Fruit fly (Drosophila melanogaster) whole organism, wandering third instar larva: Measurements from ENCODE around the gene alpha-Est7.

Experiments used
- CrebA ChIP-seq: fragments of 200-800 bp; sonication (Bioruptor generic); optimal IDR thresholded peaks from 2 replicates; lab custom pipeline; 2016; ENCODE audit warnings: missing biosample characterization, mild to moderate bottlenecking, missing genetic modification characterization, borderline replicate concordance
- Hr78 ChIP-seq: fragments of >200 bp; optimal IDR thresholded peaks from 2 replicates; lab custom pipeline; 2017; ENCODE audit warnings: missing biosample characterization, missing genetic modification characterization
- Mio ChIP-seq: sonication (Bioruptor generic); optimal IDR thresholded peaks from 2 replicates; lab custom pipeline; 2016; ENCODE audit warnings: missing biosample characterization, missing genetic modification characterization
- N ChIP-seq: fragments of >200 bp; optimal IDR thresholded peaks from 2 replicates; lab custom pipeline; 2018; ENCODE audit warnings: missing biosample characterization, missing external identifiers, missing genetic modification characterization
- OdsH ChIP-seq: fragments of 200-800 bp; sonication (Bioruptor generic); optimal IDR thresholded peaks from 2 replicates; lab custom pipeline; 2016; ENCODE audit warnings: missing biosample characterization, mild to moderate bottlenecking, missing genetic modification characterization
- dl ChIP-seq, 2 experiments: fragments of 175-275, 200-275 bp in 1 of 2; fragments of 200-275 bp in 1 of 2; sonication (Bioruptor generic); optimal IDR thresholded peaks; lab custom pipeline; 2018; ENCODE audit warnings: mild to moderate bottlenecking in 2 of 2, missing biosample characterization in 2 of 2, missing genetic modification characterization in 2 of 2, moderate library complexity in 2 of 2; ENCODE audit not compliant: partially characterized antibody in 2 of 2, insufficient read depth in 1 of 2
- fru ChIP-seq: fragments of 200-800 bp; sonication (Bioruptor generic); optimal IDR thresholded peaks from 3 replicates; lab custom pipeline; 2016; ENCODE audit warnings: missing biosample characterization, mild to moderate bottlenecking, missing genetic modification characterization
- h ChIP-seq: fragments of 200-800 bp; sonication (Bioruptor generic); optimal IDR thresholded peaks from 3 replicates; lab custom pipeline; 2016; ENCODE audit warnings: missing biosample characterization, mild to moderate bottlenecking, missing genetic modification characterization
- pan ChIP-seq: fragments of >200 bp; optimal IDR thresholded peaks from 2 replicates; lab custom pipeline; 2017
- usp ChIP-seq: fragments of >200 bp; optimal IDR thresholded peaks from 2 replicates; lab custom pipeline; 2017; ENCODE audit warnings: missing biosample characterization, missing genetic modification characterization

DNA sequence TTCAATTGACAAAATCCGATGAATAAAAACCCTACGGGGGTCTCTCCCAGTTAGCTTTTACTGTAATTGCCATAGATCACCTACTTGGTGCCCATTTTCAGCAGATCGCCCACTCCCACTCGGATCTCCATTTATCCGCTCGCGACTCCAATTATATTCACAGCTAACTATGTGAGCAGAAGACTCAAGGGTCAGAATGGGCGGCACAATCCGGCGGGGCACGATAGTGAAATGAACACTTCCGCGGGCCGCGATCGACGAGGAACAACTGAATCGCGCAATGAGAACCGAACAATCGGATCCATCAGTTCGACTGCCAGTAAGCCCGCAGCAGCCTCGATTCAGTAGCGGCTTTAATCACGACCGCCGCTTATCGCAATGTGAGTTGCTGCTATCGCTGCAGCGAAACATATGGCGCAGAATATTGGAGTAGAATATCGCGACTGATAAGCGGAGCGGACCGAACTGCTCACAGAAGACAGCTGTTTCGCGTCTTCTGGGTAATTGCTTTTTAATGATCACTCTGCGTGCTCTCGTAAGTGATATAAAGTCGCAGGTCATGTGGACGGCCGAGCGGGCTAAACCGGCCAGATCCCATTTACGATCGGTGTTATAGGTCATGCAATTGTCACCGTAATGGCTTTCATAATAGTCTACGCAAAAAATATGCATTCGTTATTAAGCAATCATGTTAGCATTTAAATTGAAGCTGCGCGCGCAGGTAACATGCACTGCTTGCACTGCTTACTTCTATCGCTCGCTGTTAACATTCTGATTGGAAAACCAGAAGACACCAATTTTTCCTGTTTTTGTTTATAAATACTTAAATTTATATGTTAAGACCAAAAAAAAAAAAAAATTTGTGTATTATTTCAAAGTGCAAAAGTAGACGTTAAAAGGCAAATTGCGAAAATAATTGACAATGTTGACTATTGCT is 25.5 kb upstream of the alpha-Est7 start, which contains the start of gene alpha-Est1:
- no peak for TF ChIP-seq Hr78
- TF ChIP-seq OdsH (GFP tag; lab: Kevin White, UChicago), result no peak
- no peak for TF ChIP-seq h (GFP tag; lab: Kevin White, UChicago)
- TF ChIP-seq pan (lab: Kevin White, UChicago), result no peak
- no peak for TF ChIP-seq N (GFP tag; lab: Kevin White, UChicago)
- no peak for TF ChIP-seq dl (GFP tag; optimal IDR thresholded peaks at IDR 0.05; lab: Kevin White, UChicago; ENCODE audit: insufficient read depth in 1 of 2, partially characterized antibody in 2 of 2)
- no peak for TF ChIP-seq Mio (GFP tag; lab: Kevin White, UChicago)
- peak; percentile 38 for TF ChIP-seq fru (GFP tag; lab: Kevin White, UChicago)
- TF ChIP-seq usp, result no peak
- TF ChIP-seq CrebA (GFP tag; lab: Kevin White, UChicago), result no peak
